Fruit fly (Drosophila melanogaster): ENCODE measurements around the gene vap.

The vap gene

dm6 chrX:15973157-15973774, 32.3 kb downstream of the vap start, which contains the start of gene mmd:
Gene mmd (minus strand): TSS chrX:15973159.
- TF ChIP-seq lola (GFP tag; optimal IDR thresholded peaks at IDR 0.05) (no peak), rgr (GFP tag; optimal IDR thresholded peaks at IDR 0.05) (no peak), Hr83 (GFP tag; optimal IDR thresholded peaks at IDR 0.05; ENCODE audit: poor library complexity, severe bottlenecking) (no peak), N (GFP tag; optimal IDR thresholded peaks at IDR 0.05) (no peak), jim (GFP tag; optimal IDR thresholded peaks at IDR 0.05) (no peak), GATAd (GFP tag; optimal IDR thresholded peaks at IDR 0.05) (no peak), Hr78 (GFP tag; optimal IDR thresholded peaks at IDR 0.05) (no peak), Sp1 (GFP tag; optimal IDR thresholded peaks at IDR 0.05) (no peak), OdsH (GFP tag; optimal IDR thresholded peaks at IDR 0.05) (no peak), ey (GFP tag; optimal IDR thresholded peaks at IDR 0.05) (no peak), Dif (GFP tag; optimal IDR thresholded peaks at IDR 0.05; ENCODE audit: partially characterized antibody) (no peak), HLH106 (tag; optimal IDR thresholded peaks at IDR 0.05) (no peak), CrebA (GFP tag; optimal IDR thresholded peaks at IDR 0.05; ENCODE audit: borderline replicate concordance) (no peak)

dm6 chrX:15971574-15971973, 34.0 kb downstream of the vap start:
- TF ChIP-seq dmrt93B (GFP tag; optimal IDR thresholded peaks at IDR 0.05) (no peak), lola (GFP tag; optimal IDR thresholded peaks at IDR 0.05) (no peak), HLH106 (tag; optimal IDR thresholded peaks at IDR 0.05) (no peak), pan (optimal IDR thresholded peaks at IDR 0.05) (no peak), fru (GFP tag; optimal IDR thresholded peaks at IDR 0.05) (no peak), brk (GFP tag; optimal IDR thresholded peaks at IDR 0.05) (no peak), br (GFP tag; optimal IDR thresholded peaks at IDR 0.05) (no peak), h (GFP tag; optimal IDR thresholded peaks at IDR 0.05) (no peak), OdsH (GFP tag; optimal IDR thresholded peaks at IDR 0.05) (no peak), rgr (GFP tag; optimal IDR thresholded peaks at IDR 0.05) (no peak), Jra (GFP tag; optimal IDR thresholded peaks at IDR 0.05) (no peak), foxo (GFP tag; optimal IDR thresholded peaks at IDR 0.05) (no peak), woc (GFP tag; optimal IDR thresholded peaks at IDR 0.05) (no peak), Myc (optimal IDR thresholded peaks at IDR 0.05) (no peak), tai (GFP tag; optimal IDR thresholded peaks at IDR 0.05) (no peak), sage (GFP tag; optimal IDR thresholded peaks at IDR 0.05) (no peak)

- TF ChIP-seq h (GFP tag; optimal IDR thresholded peaks at IDR 0.05), result no peak
- no peak for TF ChIP-seq fru (GFP tag; optimal IDR thresholded peaks at IDR 0.05)
- TF ChIP-seq sage (GFP tag; optimal IDR thresholded peaks at IDR 0.05), result no peak
- TF ChIP-seq CG32264 (GFP tag; optimal IDR thresholded peaks at IDR 0.05), result no peak
- no peak for TF ChIP-seq dl (GFP tag; optimal IDR thresholded peaks at IDR 0.05; ENCODE audit: insufficient read depth in 1 of 2, partially characterized antibody in 2 of 2)
- TF ChIP-seq Abd-B (GFP tag; optimal IDR thresholded peaks at IDR 0.05), result no peak
- no peak for TF ChIP-seq Hr78 (GFP tag; optimal IDR thresholded peaks at IDR 0.05)
- no peak for TF ChIP-seq CrebA (GFP tag; optimal IDR thresholded peaks at IDR 0.05; ENCODE audit: borderline replicate concordance)
- no peak for TF ChIP-seq GATAd (GFP tag; optimal IDR thresholded peaks at IDR 0.05)
- TF ChIP-seq psq (GFP tag; optimal IDR thresholded peaks at IDR 0.05), result no peak
- no peak for TF ChIP-seq Dif (GFP tag; optimal IDR thresholded peaks at IDR 0.05; ENCODE audit: partially characterized antibody)
- TF ChIP-seq N (GFP tag; optimal IDR thresholded peaks at IDR 0.05), result no peak
- no peak for TF ChIP-seq Myc (optimal IDR thresholded peaks at IDR 0.05)
- TF ChIP-seq Hnf4 (GFP tag; optimal IDR thresholded peaks at IDR 0.05), result no peak
- TF ChIP-seq CG9705 (GFP tag; optimal IDR thresholded peaks at IDR 0.05), result no peak
These were observed 36.0 kb downstream of the vap start for dm6 chrX:15969577-15969976.

dm6 chrX:15950056-15950455, 55.6 kb downstream of the vap start:
- TF ChIP-seq Mio (GFP tag; optimal IDR thresholded peaks at IDR 0.05) (no peak), Rel (GFP tag; optimal IDR thresholded peaks at IDR 0.05) (no peak), Rel (tag; optimal IDR thresholded peaks at IDR 0.05) (no peak), dl (GFP tag; optimal IDR thresholded peaks at IDR 0.05; ENCODE audit: insufficient read depth in 1 of 2, partially characterized antibody in 2 of 2) (no peak), sv (GFP tag; optimal IDR thresholded peaks at IDR 0.05) (no peak)
